Worm (Caenorhabditis elegans): Measurements from ENCODE around the gene col-162.

ce11 chrV:13417513-13417912 is 24.2 kb upstream of the col-162 start, which contains the start of gene F53F1.6:
- TF ChIP-seq nhr-237 (tag; optimal IDR thresholded peaks at IDR 0.05) (no peak), nhr-76 (tag; optimal IDR thresholded peaks at IDR 0.05) (no peak), ceh-39 (tag; optimal IDR thresholded peaks at IDR 0.05) (no peak)

All from whole organism, mixed stage, embryonic.